Fruit fly (Drosophila melanogaster): ENCODE measurements around the gene TfIIFalpha.

Gene TfIIFalpha

dm6 chr3R:6368550-6369238, 11.6 kb upstream of the TfIIFalpha start, which contains the start of gene CG10286 (continued):
- TF ChIP-seq Elba2 (GFP tag; optimal IDR thresholded peaks at IDR 0.05) = no peak
- no peak for TF ChIP-seq Xbp1 (GFP tag; optimal IDR thresholded peaks at IDR 0.05)
- TF ChIP-seq CG1233 (GFP tag; optimal IDR thresholded peaks at IDR 0.05) = peak; percentile 0
- no peak for TF ChIP-seq Pdp1 (GFP tag; optimal IDR thresholded peaks at IDR 0.05)
- no peak for TF ChIP-seq en (GFP tag; optimal IDR thresholded peaks at IDR 0.05)
- TF ChIP-seq CG3065 (GFP tag; optimal IDR thresholded peaks at IDR 0.05) = no peak
- TF ChIP-seq D (optimal IDR thresholded peaks at IDR 0.05) = no peak
- peak; percentile 32 for TF ChIP-seq D (GFP tag; optimal IDR thresholded peaks at IDR 0.05)
- TF ChIP-seq Poxn (GFP tag; IDR thresholded peaks at IDR 0.05) = no peak
- no peak for TF ChIP-seq CG6654 (GFP tag; optimal IDR thresholded peaks at IDR 0.05)
- TF ChIP-seq toy (GFP tag; IDR thresholded peaks at IDR 0.05) = no peak; the same call in 1 of the 2 replicates
- TF ChIP-seq esg (GFP tag; conservative IDR thresholded peaks at IDR 0.05) = no peak
- no peak for TF ChIP-seq CG4282 (GFP tag; optimal IDR thresholded peaks at IDR 0.05)
- TF ChIP-seq CG5245 (GFP tag; optimal IDR thresholded peaks at IDR 0.05) = no peak
- TF ChIP-seq gsb (GFP tag; IDR thresholded peaks at IDR 0.05) = no peak
- TF ChIP-seq vnd (GFP tag; IDR thresholded peaks at IDR 0.05; ENCODE audit: partially characterized antibody) = peak; percentile 63
- peak; percentile 53 for TF ChIP-seq CG7839 (tag; optimal IDR thresholded peaks at IDR 0.05)
- no peak for TF ChIP-seq dati (GFP tag; IDR thresholded peaks at IDR 0.05)

dm6 chr3R:6373512-6374306, 6.6 kb upstream of the TfIIFalpha start:
- TF ChIP-seq Asciz (GFP tag; optimal IDR thresholded peaks at IDR 0.05) = peak; percentile 72
- TF ChIP-seq CG8290 (GFP tag; optimal IDR thresholded peaks at IDR 0.05) = no peak
- peak in 1 of 2 experiments; percentile 87 for TF ChIP-seq CG8290 (tag; optimal IDR thresholded peaks at IDR 0.05)
- TF ChIP-seq CG10267 (tag; optimal IDR thresholded peaks at IDR 0.05) = peak; percentile 51
- no peak for TF ChIP-seq sr (GFP tag; IDR thresholded peaks at IDR 0.05)
- no peak for TF ChIP-seq CG10274 (GFP tag; optimal IDR thresholded peaks at IDR 0.05)
- TF ChIP-seq sens (GFP tag) = peak; percentile 90
- TF ChIP-seq sc (optimal IDR thresholded peaks at IDR 0.05) = no peak
- no peak for TF ChIP-seq sc (GFP tag; optimal IDR thresholded peaks at IDR 0.05)
- TF ChIP-seq jing (GFP tag; optimal IDR thresholded peaks at IDR 0.05) = no peak
- TF ChIP-seq CoRest (tag; optimal IDR thresholded peaks at IDR 0.05) = peak; percentile 51
- peak; percentile 10 for TF ChIP-seq Myb (GFP tag; optimal IDR thresholded peaks at IDR 0.05)
- TF ChIP-seq CG2116 (GFP tag; optimal IDR thresholded peaks at IDR 0.05) = peak; percentile 63
- no peak for TF ChIP-seq aop (GFP tag; IDR thresholded peaks at IDR 0.05)
- no peak for TF ChIP-seq dm (GFP tag; optimal IDR thresholded peaks at IDR 0.05)
- peak; percentile 2 for TF ChIP-seq Mad (GFP tag; optimal IDR thresholded peaks at IDR 0.05)
- TF ChIP-seq H15 (GFP tag; IDR thresholded peaks at IDR 0.05) = no peak
- peak; percentile 64; the same call in 1 of the 2 replicates for TF ChIP-seq sob (GFP tag; IDR thresholded peaks at IDR 0.05)
- TF ChIP-seq HLHmδ (GFP tag; optimal IDR thresholded peaks at IDR 0.05) = no peak
- no peak for TF ChIP-seq Stat92E (GFP tag; optimal IDR thresholded peaks at IDR 0.05)
- TF ChIP-seq PHDP (tag; optimal IDR thresholded peaks at IDR 0.05) = peak; percentile 75
- TF ChIP-seq D19A (tag; optimal IDR thresholded peaks at IDR 0.05) = peak; percentile 11
- TF ChIP-seq CG17361 (GFP tag; IDR thresholded peaks at IDR 0.05) = no peak; the same call in 2 of the 3 replicates
- peak; percentile 3 for TF ChIP-seq CG4707 (GFP tag; optimal IDR thresholded peaks at IDR 0.05)
- peak; percentile 76 for TF ChIP-seq Atf6 (GFP tag; IDR thresholded peaks at IDR 0.05)
- no peak for TF ChIP-seq dati (GFP tag; IDR thresholded peaks at IDR 0.05)
- no peak for TF ChIP-seq slou (GFP tag; optimal IDR thresholded peaks at IDR 0.05)
- no peak for TF ChIP-seq Dfd (GFP tag; optimal IDR thresholded peaks at IDR 0.05)
- TF ChIP-seq p53 (GFP tag; optimal IDR thresholded peaks at IDR 0.05) = no peak
- no peak for TF ChIP-seq slp2 (GFP tag; optimal IDR thresholded peaks at IDR 0.05)
- TF ChIP-seq usp (GFP tag; optimal IDR thresholded peaks at IDR 0.05) = no peak
- TF ChIP-seq Six4 (GFP tag; optimal IDR thresholded peaks at IDR 0.05) = peak; percentile 15

Measured in whole organism, embryonic.